Fruit fly (Drosophila melanogaster): ENCODE data around the gene Usp14.

Gene Usp14

dm6 chr2L:10327790-10328189 is 13.6 kb upstream of the Usp14 start, which contains the start of gene RnrL:
TSS of gene RnrL (minus strand) at chr2L:10327943.
- TF ChIP-seq CG32006 (GFP tag; optimal IDR thresholded peaks at IDR 0.05) (no peak), dsx (GFP tag; optimal IDR thresholded peaks at IDR 0.05; ENCODE audit: poor library complexity, severe bottlenecking) (peak; percentile 7)

- TF ChIP-seq Hr39 (GFP tag; optimal IDR thresholded peaks at IDR 0.05) (no peak), fkh (GFP tag; optimal IDR thresholded peaks at IDR 0.05) (no peak), CG15336 (GFP tag; IDR thresholded peaks at IDR 0.05) (no peak), CG3032 (tag; optimal IDR thresholded peaks at IDR 0.05) (no peak), achi (GFP tag; optimal IDR thresholded peaks at IDR 0.05) (no peak), Blimp-1 (GFP tag; optimal IDR thresholded peaks at IDR 0.05) (no peak), fd85E (GFP tag; optimal IDR thresholded peaks at IDR 0.05) (no peak), svp (GFP tag) (peak; percentile 93), CG32006 (GFP tag; optimal IDR thresholded peaks at IDR 0.05) (no peak), Sox102F (GFP tag; optimal IDR thresholded peaks at IDR 0.05) (no peak), CG16779 (tag; optimal IDR thresholded peaks at IDR 0.05) (no peak), CG9139 (GFP tag; optimal IDR thresholded peaks at IDR 0.05) (no peak), vri (GFP tag; optimal IDR thresholded peaks at IDR 0.05) (peak; percentile 47), Ets21C (GFP tag; optimal IDR thresholded peaks at IDR 0.05) (no peak), lz (GFP tag; optimal IDR thresholded peaks at IDR 0.05) (no peak), Met (GFP tag; optimal IDR thresholded peaks at IDR 0.05) (no peak), acj6 (GFP tag; optimal IDR thresholded peaks at IDR 0.05) (no peak)
Observed at dm6 chr2L:10322773-10323487, 8.7 kb upstream of the Usp14 start, which contains the start of gene CG5381. TSS of gene CG5381 (minus strand) at chr2L:10323102.

- TF ChIP-seq svp (GFP tag) (no peak), Eip78C (GFP tag) (peak; percentile 61)
Observed at dm6 chr2L:10322176-10322575, 8.0 kb upstream of the Usp14 start, which contains the start of gene CG4995. TSS of gene CG4995 (plus strand) at chr2L:10322476.

- no peak for TF ChIP-seq Hr38 (GFP tag; optimal IDR thresholded peaks at IDR 0.05)
- TF ChIP-seq CG8119 (GFP tag; IDR thresholded peaks at IDR 0.05): no peak; the same call in 2 of the 3 replicates
- TF ChIP-seq fd85E (GFP tag; optimal IDR thresholded peaks at IDR 0.05): no peak
- TF ChIP-seq dac (GFP tag; optimal IDR thresholded peaks at IDR 0.05): no peak
- no peak for TF ChIP-seq CG10631 (GFP tag; optimal IDR thresholded peaks at IDR 0.05)
- TF ChIP-seq vri (GFP tag; optimal IDR thresholded peaks at IDR 0.05): peak; percentile 15
- no peak for TF ChIP-seq CG31627 (GFP tag; optimal IDR thresholded peaks at IDR 0.05)
- TF ChIP-seq CG32006 (GFP tag; optimal IDR thresholded peaks at IDR 0.05): no peak
- no peak for TF ChIP-seq topi (GFP tag; optimal IDR thresholded peaks at IDR 0.05)
- no peak for TF ChIP-seq salr (GFP tag; optimal IDR thresholded peaks at IDR 0.05)
- no peak for TF ChIP-seq CG3032 (tag; optimal IDR thresholded peaks at IDR 0.05)
- TF ChIP-seq Sox15 (GFP tag; optimal IDR thresholded peaks at IDR 0.05): no peak
- no peak for TF ChIP-seq Smox (GFP tag; optimal IDR thresholded peaks at IDR 0.05)
- peak; percentile 69 for TF ChIP-seq Eip78C (GFP tag)
- peak; percentile 2 for TF ChIP-seq Eip93F (GFP tag; optimal IDR thresholded peaks at IDR 0.05)
- TF ChIP-seq dsx (GFP tag; optimal IDR thresholded peaks at IDR 0.05; ENCODE audit: poor library complexity, severe bottlenecking): peak; percentile 66
- no peak for TF ChIP-seq CG4318 (GFP tag; optimal IDR thresholded peaks at IDR 0.05)
- TF ChIP-seq CG15336 (GFP tag; IDR thresholded peaks at IDR 0.05): peak; percentile 33; the same call in 1 of the 2 replicates
- TF ChIP-seq CG6276 (GFP tag; optimal IDR thresholded peaks at IDR 0.05): no peak
- TF ChIP-seq pdm3 (GFP tag; optimal IDR thresholded peaks at IDR 0.05): no peak
- no peak for TF ChIP-seq Blimp-1 (GFP tag; optimal IDR thresholded peaks at IDR 0.05)
- no peak for TF ChIP-seq Ets21C (GFP tag; optimal IDR thresholded peaks at IDR 0.05)
- TF ChIP-seq Met (GFP tag; optimal IDR thresholded peaks at IDR 0.05): no peak
Observed at dm6 chr2L:10321612-10322011, 7.4 kb upstream of the Usp14 start.

Measured in whole organism, prepupa.